Worm (Caenorhabditis elegans) whole organism, mixed stage, embryonic: ENCODE measurements around the gene ZK1128.7.

ENCODE experiments used
- M03D4.4 ChIP-seq: sonication (generic microtip); optimal IDR thresholded peaks from 2 replicates; lab custom pipeline; 2017; ENCODE audit warnings: mild to moderate bottlenecking, missing genetic modification characterization, missing compliant biosample characterization
- bed-3 ChIP-seq: fragments of 200-800 bp; sonication (Bioruptor generic); optimal IDR thresholded peaks from 3 replicates; lab custom pipeline; 2018; ENCODE audit warnings: mild to moderate bottlenecking, missing genetic modification characterization, moderate library complexity, missing compliant biosample characterization
- blmp-1 ChIP-seq: fragments of 150-350 bp; optimal IDR thresholded peaks from 2 replicates; lab custom pipeline; 2014; ENCODE audit warnings: missing biosample characterization, missing genetic modification characterization
- ceh-39 ChIP-seq: fragments of 150-350 bp; optimal IDR thresholded peaks from 2 replicates; lab custom pipeline; 2014; ENCODE audit warnings: missing biosample characterization, missing genetic modification characterization
- ceh-43 ChIP-seq: fragments of 200-800 bp; sonication (Bioruptor generic); optimal IDR thresholded peaks from 2 replicates; lab custom pipeline; 2018; ENCODE audit warnings: mild to moderate bottlenecking, missing genetic modification characterization, moderate library complexity, missing compliant biosample characterization
- ceh-83 ChIP-seq: fragments of 200-800 bp; sonication (Bioruptor generic); optimal IDR thresholded peaks from 2 replicates; lab custom pipeline; 2018; ENCODE audit warnings: mild to moderate bottlenecking, missing genetic modification characterization, missing compliant biosample characterization
- ces-1 ChIP-seq: fragments of 150-350 bp; optimal IDR thresholded peaks from 2 replicates; lab custom pipeline; 2014; ENCODE audit warnings: missing biosample characterization, missing genetic modification reagents, missing genetic modification characterization
- cnd-1 ChIP-seq: fragments of 200-800 bp; sonication (Bioruptor generic); optimal IDR thresholded peaks from 2 replicates; lab custom pipeline; 2018; ENCODE audit warnings: mild to moderate bottlenecking, missing genetic modification characterization, missing compliant biosample characterization
- drap-1 ChIP-seq: fragments of 200-800 bp; sonication (Bioruptor generic); optimal IDR thresholded peaks from 3 replicates; lab custom pipeline; 2018; ENCODE audit warnings: mild to moderate bottlenecking, missing genetic modification characterization, missing compliant biosample characterization
- elt-1 ChIP-seq: sonication (generic microtip); optimal IDR thresholded peaks from 2 replicates; lab custom pipeline; 2017; ENCODE audit warnings: missing genetic modification characterization, mild to moderate bottlenecking, missing compliant biosample characterization, antibody characterized with exemption, moderate library complexity, borderline replicate concordance; ENCODE audit not compliant: insufficient read depth
- elt-3 ChIP-seq: fragments of 150-350 bp; optimal IDR thresholded peaks from 2 replicates; lab custom pipeline; 2014; ENCODE audit warnings: missing biosample characterization, missing genetic modification characterization
- flh-1 ChIP-seq: fragments of 200-800 bp; sonication (Bioruptor generic); optimal IDR thresholded peaks from 2 replicates; lab custom pipeline; 2018; ENCODE audit warnings: mild to moderate bottlenecking, missing genetic modification characterization, moderate library complexity, missing compliant biosample characterization
- ham-2 ChIP-seq: fragments of 200-800 bp; sonication (Bioruptor generic); optimal IDR thresholded peaks from 2 replicates; lab custom pipeline; 2018; ENCODE audit warnings: mild to moderate bottlenecking, missing genetic modification characterization, missing compliant biosample characterization
- hlh-1 ChIP-seq: fragments of 150-350 bp; optimal IDR thresholded peaks from 2 replicates; lab custom pipeline; 2014; ENCODE audit warnings: missing biosample characterization, missing genetic modification reagents, missing genetic modification characterization
- lin-13 ChIP-seq: fragments of 150-350 bp; optimal IDR thresholded peaks from 2 replicates; lab custom pipeline; 2014; ENCODE audit warnings: missing biosample characterization, missing genetic modification characterization
- lin-32 ChIP-seq: fragments of 200-800 bp; sonication (Bioruptor generic); optimal IDR thresholded peaks from 2 replicates; lab custom pipeline; 2018; ENCODE audit warnings: mild to moderate bottlenecking, missing genetic modification characterization, missing compliant biosample characterization
- lsy-2 ChIP-seq: fragments of 150-350 bp; optimal IDR thresholded peaks from 2 replicates; lab custom pipeline; 2014; ENCODE audit warnings: missing biosample characterization, missing genetic modification characterization
- mab-5 ChIP-seq: fragments of 150-350 bp; optimal IDR thresholded peaks from 2 replicates; lab custom pipeline; 2014; ENCODE audit warnings: missing biosample characterization, missing genetic modification characterization
- mep-1 ChIP-seq: fragments of 150-350 bp; optimal IDR thresholded peaks from 2 replicates; lab custom pipeline; 2017; ENCODE audit warnings: missing biosample characterization, missing genetic modification reagents, missing genetic modification characterization, inconsistent platforms
- mls-2 ChIP-seq: sonication (generic microtip); optimal IDR thresholded peaks from 2 replicates; lab custom pipeline; 2016; ENCODE audit warnings: mild to moderate bottlenecking, missing genetic modification characterization, moderate library complexity, missing compliant biosample characterization
- nhr-12 ChIP-seq: fragments of 150-350 bp; optimal IDR thresholded peaks from 2 replicates; lab custom pipeline; 2014; ENCODE audit warnings: missing biosample characterization, missing genetic modification characterization
- nhr-2 ChIP-seq: fragments of 150-350 bp; optimal IDR thresholded peaks from 2 replicates; lab custom pipeline; 2014; ENCODE audit warnings: missing biosample characterization, missing genetic modification characterization
- nhr-237 ChIP-seq: fragments of 150-350 bp; optimal IDR thresholded peaks from 2 replicates; lab custom pipeline; 2014; ENCODE audit warnings: missing biosample characterization, missing genetic modification characterization
- nhr-28 ChIP-seq: fragments of 150-350 bp; optimal IDR thresholded peaks from 2 replicates; lab custom pipeline; 2014; ENCODE audit warnings: missing biosample characterization, missing genetic modification characterization
- nhr-76 ChIP-seq: sonication (generic microtip); optimal IDR thresholded peaks from 2 replicates; lab custom pipeline; 2017; ENCODE audit warnings: missing biosample characterization, missing genetic modification characterization
- pha-4 ChIP-seq: fragments of 150-350 bp; optimal IDR thresholded peaks from 2 replicates; lab custom pipeline; 2018; ENCODE audit warnings: missing biosample characterization, missing genetic modification reagents, missing genetic modification characterization
- sem-2 ChIP-seq: fragments of 200-800 bp; sonication (Bioruptor generic); optimal IDR thresholded peaks from 2 replicates; lab custom pipeline; 2018; ENCODE audit warnings: mild to moderate bottlenecking, missing genetic modification characterization, missing compliant biosample characterization
- snpc-4 ChIP-seq: fragments of 150-350 bp; optimal IDR thresholded peaks from 2 replicates; lab custom pipeline; 2014; ENCODE audit warnings: missing biosample characterization, missing genetic modification characterization
- sptf-1 ChIP-seq: sonication (generic microtip); optimal IDR thresholded peaks from 2 replicates; lab custom pipeline; 2017; ENCODE audit warnings: mild to moderate bottlenecking, missing genetic modification characterization, moderate library complexity, missing compliant biosample characterization
- tbx-8 ChIP-seq: fragments of 200-800 bp; sonication (Bioruptor generic); optimal IDR thresholded peaks from 2 replicates; lab custom pipeline; 2018; ENCODE audit warnings: mild to moderate bottlenecking, missing genetic modification characterization, moderate library complexity, missing compliant biosample characterization
- unc-120 ChIP-seq: sonication (generic microtip); optimal IDR thresholded peaks from 2 replicates; lab custom pipeline; 2017; ENCODE audit warnings: missing genetic modification characterization, missing compliant biosample characterization; ENCODE audit not compliant: poor library complexity, severe bottlenecking
- unc-39 ChIP-seq: fragments of 150-350 bp; optimal IDR thresholded peaks from 2 replicates; lab custom pipeline; 2014; ENCODE audit warnings: missing biosample characterization, missing genetic modification characterization
- unc-62 ChIP-seq: fragments of 150-350 bp; optimal IDR thresholded peaks from 2 replicates; lab custom pipeline; 2014; ENCODE audit warnings: missing biosample characterization, missing genetic modification reagents, missing genetic modification characterization
- zip-8 ChIP-seq: fragments of 150-350 bp; optimal IDR thresholded peaks from 2 replicates; lab custom pipeline; 2014; ENCODE audit warnings: missing biosample characterization, missing genetic modification characterization
- ztf-11 ChIP-seq: fragments of 150-350 bp; optimal IDR thresholded peaks from 2 replicates; lab custom pipeline; 2014; ENCODE audit warnings: missing biosample characterization, missing genetic modification characterization

The ZK1128.7 gene

DNA sequence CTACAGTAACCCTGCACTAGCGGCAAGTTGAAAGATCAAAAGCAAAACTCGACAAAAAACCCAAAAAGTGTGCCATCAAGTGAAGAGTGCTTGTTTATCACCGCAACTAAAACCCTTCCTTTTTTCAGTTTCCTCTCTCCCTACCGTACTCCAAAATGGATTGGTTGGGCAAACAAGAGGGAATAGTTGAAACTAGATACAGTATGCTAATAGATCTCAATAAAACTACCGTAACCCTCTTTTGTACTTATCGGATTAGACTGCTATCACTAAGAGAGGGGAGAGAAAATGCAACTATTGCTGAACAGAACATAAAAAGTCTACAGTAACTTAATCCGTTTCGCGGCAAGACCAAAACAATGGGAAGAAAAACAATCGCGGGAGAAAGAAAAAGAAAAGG, 41.4 kb upstream of the ZK1128.7 start:
- TF ChIP-seq elt-3 (tag; lab: Kevin White, UChicago), result no peak
- TF ChIP-seq nhr-76, result no peak
- no peak for TF ChIP-seq ces-1 (GFP tag; lab: Kevin White, UChicago)
- no peak for TF ChIP-seq tbx-8 (GFP tag; lab: Kevin White, UChicago)
- no peak for TF ChIP-seq ceh-39 (tag; lab: Kevin White, UChicago)
- no peak for TF ChIP-seq bed-3 (GFP tag; lab: Kevin White, UChicago)
- no peak for TF ChIP-seq M03D4.4 (tag; lab: Kevin White, UChicago)
- no peak for TF ChIP-seq lsy-2 (tag; lab: Kevin White, UChicago)
- TF ChIP-seq mep-1 (tag; lab: Kevin White, UChicago), result no peak

DNA sequence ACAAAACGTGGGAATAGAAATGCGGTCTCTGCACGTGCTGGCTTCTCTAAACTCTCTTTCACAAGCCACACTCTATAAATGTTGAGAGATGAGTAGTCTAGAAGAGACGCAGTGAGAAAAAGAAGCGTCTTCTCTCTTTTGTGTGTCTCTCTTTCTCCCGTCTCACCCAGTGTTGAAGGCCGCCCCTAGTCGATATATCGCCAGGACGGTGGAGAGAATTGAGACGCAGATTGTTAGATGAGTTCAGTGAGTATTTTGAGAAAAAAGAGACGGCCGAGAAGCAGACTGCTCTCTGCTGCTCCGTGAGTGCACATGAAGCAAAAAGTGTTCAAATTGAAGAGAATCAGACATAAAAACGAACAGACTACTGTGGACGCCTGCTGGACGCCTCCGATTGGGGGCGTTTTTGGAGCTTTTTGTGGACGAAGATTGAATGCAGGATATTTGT, 40.3 kb upstream of the ZK1128.7 start:
- peak; percentile 36 for TF ChIP-seq cnd-1
- TF ChIP-seq M03D4.4 (tag; lab: Kevin White, UChicago), result no peak
- no peak for TF ChIP-seq ceh-43 (GFP tag; lab: Kevin White, UChicago)
- TF ChIP-seq elt-3 (tag; lab: Kevin White, UChicago), result peak; percentile 41
- no peak for TF ChIP-seq nhr-12 (tag; lab: Kevin White, UChicago)
- TF ChIP-seq unc-120 (tag; lab: Kevin White, UChicago), result peak; percentile 72
- peak; percentile 72 for TF ChIP-seq drap-1
- TF ChIP-seq blmp-1 (tag; lab: Kevin White, UChicago), result no peak
- peak; percentile 92 for TF ChIP-seq ces-1 (GFP tag; lab: Kevin White, UChicago)
- TF ChIP-seq tbx-8 (GFP tag; lab: Kevin White, UChicago), result no peak
- peak; percentile 70 for TF ChIP-seq mls-2
- TF ChIP-seq pha-4 (tag; lab: Kevin White, UChicago), result peak; percentile 80
- TF ChIP-seq ceh-39 (tag; lab: Kevin White, UChicago), result peak; percentile 98
- no peak for TF ChIP-seq flh-1 (GFP tag; lab: Kevin White, UChicago)
- no peak for TF ChIP-seq elt-1 (tag; lab: Kevin White, UChicago)
- TF ChIP-seq lsy-2 (tag; lab: Kevin White, UChicago), result peak; percentile 89
- no peak for TF ChIP-seq unc-39
- TF ChIP-seq ham-2 (GFP tag; lab: Kevin White, UChicago), result peak; percentile 52
- no peak for TF ChIP-seq ceh-83 (GFP tag; lab: Kevin White, UChicago)
- TF ChIP-seq hlh-1 (tag; lab: Kevin White, UChicago), result peak; percentile 91
- no peak for TF ChIP-seq lin-13 (tag; lab: Kevin White, UChicago)
- no peak for TF ChIP-seq nhr-28 (tag; lab: Kevin White, UChicago)
- TF ChIP-seq nhr-76, result no peak
- TF ChIP-seq mab-5 (tag; lab: Kevin White, UChicago), result peak; percentile 78
- TF ChIP-seq mep-1 (tag; lab: Kevin White, UChicago), result peak; percentile 32
- no peak for TF ChIP-seq zip-8
- TF ChIP-seq nhr-237 (tag; lab: Kevin White, UChicago), result peak; percentile 82
- TF ChIP-seq sptf-1 (tag; lab: Kevin White, UChicago), result peak; percentile 39
- TF ChIP-seq lin-32 (GFP tag; lab: Kevin White, UChicago), result no peak
- TF ChIP-seq snpc-4 (tag; lab: Kevin White, UChicago), result no peak
- no peak for TF ChIP-seq bed-3 (GFP tag; lab: Kevin White, UChicago)
- TF ChIP-seq sem-2 (GFP tag; lab: Kevin White, UChicago), result no peak
- peak; percentile 49 for TF ChIP-seq nhr-2
- peak; percentile 70 for TF ChIP-seq ztf-11
- peak; percentile 88 for TF ChIP-seq unc-62 (GFP tag; lab: Kevin White, UChicago)

- TF ChIP-seq nhr-76, result no peak
- no peak for TF ChIP-seq nhr-237 (tag; lab: Kevin White, UChicago)
- no peak for TF ChIP-seq cnd-1
- TF ChIP-seq snpc-4 (tag; lab: Kevin White, UChicago), result no peak
- no peak for TF ChIP-seq ztf-11
- no peak for TF ChIP-seq ces-1 (GFP tag; lab: Kevin White, UChicago)
- no peak for TF ChIP-seq unc-62 (GFP tag; lab: Kevin White, UChicago)
- no peak for TF ChIP-seq nhr-12 (tag; lab: Kevin White, UChicago)
- no peak for TF ChIP-seq elt-1 (tag; lab: Kevin White, UChicago)
- TF ChIP-seq mls-2, result no peak
- no peak for TF ChIP-seq nhr-2
- no peak for TF ChIP-seq tbx-8 (GFP tag; lab: Kevin White, UChicago)
- TF ChIP-seq zip-8, result no peak
- no peak for TF ChIP-seq elt-3 (tag; lab: Kevin White, UChicago)
- no peak for TF ChIP-seq sptf-1 (tag; lab: Kevin White, UChicago)
- TF ChIP-seq lsy-2 (tag; lab: Kevin White, UChicago), result no peak
- TF ChIP-seq ceh-39 (tag; lab: Kevin White, UChicago), result no peak
- no peak for TF ChIP-seq bed-3 (GFP tag; lab: Kevin White, UChicago)
- no peak for TF ChIP-seq lin-13 (tag; lab: Kevin White, UChicago)
Observed at ce11 chrIII:10097981-10098380, 38.8 kb upstream of the ZK1128.7 start, which contains the start of gene spop-1. spop-1 (minus strand) TSS chrIII:10098081.
